Fruit fly (Drosophila melanogaster) whole organism, pupa: ENCODE measurements around the gene CG34408.

Source experiments
- CG12605 ChIP-seq: fragments of 200-800 bp; sonication (Bioruptor generic); IDR thresholded peaks from 2 replicates; pipeline ENCODE4 v1.3.6; 2022; ENCODE audit warnings: missing biosample characterization, missing genetic modification characterization
- CG32121 ChIP-seq: fragments of 200-800 bp; sonication (Bioruptor generic); IDR thresholded peaks from 2 replicates; pipeline ENCODE4 v1.3.6; 2022; ENCODE audit warnings: missing biosample characterization, missing genetic modification characterization
- CG9948 ChIP-seq: fragments of 200-800 bp; sonication (Bioruptor generic); optimal IDR thresholded peaks from 2 replicates; lab custom pipeline; 2018; ENCODE audit warnings: missing biosample characterization, mild to moderate bottlenecking, missing genetic modification characterization, moderate library complexity
- D1 ChIP-seq: fragments of 200-800 bp; sonication (Bioruptor generic); optimal IDR thresholded peaks from 2 replicates; lab custom pipeline; 2018; ENCODE audit warnings: missing biosample characterization, mild to moderate bottlenecking, missing genetic modification characterization, moderate library complexity
- Snoo ChIP-seq: fragments of 200-800 bp; sonication (Bioruptor generic); optimal IDR thresholded peaks from 3 replicates; lab custom pipeline; 2017; ENCODE audit warnings: missing biosample characterization, mild to moderate bottlenecking, missing genetic modification characterization, inconsistent platforms
- gl ChIP-seq: fragments of 200-800 bp; sonication (Bioruptor generic); optimal IDR thresholded peaks from 2 replicates; lab custom pipeline; 2018; ENCODE audit warnings: missing biosample characterization, mild to moderate bottlenecking, missing genetic modification characterization

dm6 chrX:10209556-10210164 lies 10.2 kb upstream of the CG34408 start:
- TF ChIP-seq CG12605 (GFP tag; lab: Robert Waterston, UW) (no peak), Snoo (tag; lab: Kevin White, UChicago) (no peak), CG9948 (tag; lab: Kevin White, UChicago) (no peak), CG32121 (GFP tag; lab: Robert Waterston, UW) (no peak), D1 (no peak), gl (tag; lab: Kevin White, UChicago) (no peak)
